Worm (Caenorhabditis elegans): ENCODE results near the gene cpg-7.

The cpg-7 gene

DNA sequence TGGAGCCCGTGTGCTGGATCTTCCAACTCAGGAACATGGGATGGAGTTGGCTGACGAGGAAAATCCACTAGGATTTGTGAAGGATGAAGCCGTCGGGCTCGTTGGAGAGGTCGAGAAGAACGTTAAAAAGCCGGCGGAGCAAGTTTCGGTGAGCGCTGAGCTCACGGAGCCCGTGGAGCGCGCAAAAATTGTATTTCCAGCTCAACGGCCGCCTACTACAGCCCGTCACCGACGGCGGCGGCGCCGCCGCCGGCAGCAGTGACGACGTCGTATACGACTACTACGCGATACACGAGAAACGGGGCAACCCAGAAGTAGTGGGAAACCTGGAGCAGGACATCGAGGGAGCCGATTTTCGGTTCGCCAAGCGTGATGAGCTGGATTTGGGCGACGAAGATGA is 48.1 kb downstream of the cpg-7 start:
- no peak for TF ChIP-seq peb-1 (tag; optimal IDR thresholded peaks at IDR 0.05)
- TF ChIP-seq fos-1 (tag; optimal IDR thresholded peaks at IDR 0.05), result no peak
- TF ChIP-seq mdl-1 (tag; optimal IDR thresholded peaks at IDR 0.05), result no peak
- TF ChIP-seq Y55F3AM.14 (GFP tag; optimal IDR thresholded peaks at IDR 0.05), result no peak
- TF ChIP-seq F13H6.1 (tag; optimal IDR thresholded peaks at IDR 0.05), result no peak
- TF ChIP-seq nhr-6 (tag; optimal IDR thresholded peaks at IDR 0.05), result no peak
- TF ChIP-seq lin-39 (tag; optimal IDR thresholded peaks at IDR 0.05), result no peak
- TF ChIP-seq nhr-25 (tag; optimal IDR thresholded peaks at IDR 0.05), result no peak
- TF ChIP-seq mbf-1 (tag; optimal IDR thresholded peaks at IDR 0.05), result no peak
- TF ChIP-seq ceh-82 (tag; optimal IDR thresholded peaks at IDR 0.05), result no peak
- TF ChIP-seq unc-62 (GFP tag; optimal IDR thresholded peaks at IDR 0.05), result no peak
- TF ChIP-seq C34F6.9 (tag; optimal IDR thresholded peaks at IDR 0.05), result no peak

ce11 chrII:14060439-14060838 is 48.6 kb downstream of the cpg-7 start, which contains the start of gene W01G7.4:
Gene W01G7.4 (plus strand): TSS chrII:14060739.
- TF ChIP-seq nhr-21 (tag; optimal IDR thresholded peaks at IDR 0.05) (no peak), gmeb-1 (tag; optimal IDR thresholded peaks at IDR 0.05) (no peak), unc-62 (GFP tag; optimal IDR thresholded peaks at IDR 0.05) (no peak), nhr-11 (tag; optimal IDR thresholded peaks at IDR 0.05) (no peak), egl-27 (tag; optimal IDR thresholded peaks at IDR 0.05) (no peak), lsy-2 (tag; optimal IDR thresholded peaks at IDR 0.05) (no peak), ceh-16 (tag; optimal IDR thresholded peaks at IDR 0.05) (no peak), C34F6.9 (tag; optimal IDR thresholded peaks at IDR 0.05) (no peak), fos-1 (tag; optimal IDR thresholded peaks at IDR 0.05) (no peak), ceh-82 (tag; optimal IDR thresholded peaks at IDR 0.05) (no peak), ztf-4 (tag; optimal IDR thresholded peaks at IDR 0.05) (no peak)

DNA sequence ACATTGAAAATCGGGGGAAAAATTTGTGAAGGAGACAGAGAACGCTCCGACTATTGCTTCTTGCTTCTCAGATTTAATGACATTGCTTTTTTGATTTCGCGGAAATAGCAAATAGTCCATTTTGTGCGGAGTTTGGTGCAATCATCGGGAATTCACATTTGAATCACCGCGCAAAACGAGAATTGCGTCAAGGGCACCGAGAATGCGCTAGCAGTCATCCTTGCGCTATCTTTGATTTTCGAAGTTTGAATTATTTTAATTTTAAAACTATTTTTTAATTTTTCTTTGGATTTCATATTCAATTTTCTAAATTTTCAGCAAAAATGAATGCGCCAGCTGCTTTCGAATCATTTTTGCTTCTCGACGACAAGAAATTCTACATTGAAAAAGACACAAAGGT is 49.3 kb downstream of the cpg-7 start, which contains the start of gene rpb-11:
rpb-11 (plus strand) TSS at position 319 of the 400 bp plus-strand sequence.
- no peak for TF ChIP-seq Y55F3AM.14 (GFP tag; optimal IDR thresholded peaks at IDR 0.05)
- peak; percentile 93 to 96 for TF ChIP-seq lsy-2 (tag; optimal IDR thresholded peaks at IDR 0.05)
- TF ChIP-seq ZK546.5 (tag; optimal IDR thresholded peaks at IDR 0.05), result peak; percentile 56
- peak; percentile 39 for TF ChIP-seq nhr-12 (tag; optimal IDR thresholded peaks at IDR 0.05)
- peak; percentile 96 for TF ChIP-seq nhr-25 (tag; optimal IDR thresholded peaks at IDR 0.05)
- TF ChIP-seq ceh-82 (tag; optimal IDR thresholded peaks at IDR 0.05), result peak; percentile 67
- peak; percentile 93 for TF ChIP-seq F13H6.1 (tag; optimal IDR thresholded peaks at IDR 0.05)
- TF ChIP-seq unc-62 (GFP tag; optimal IDR thresholded peaks at IDR 0.05), result no peak
- peak; percentile 91 for TF ChIP-seq crh-2 (tag; optimal IDR thresholded peaks at IDR 0.05)
- TF ChIP-seq elt-1 (tag; optimal IDR thresholded peaks at IDR 0.05), result no peak
- peak; percentile 68 for TF ChIP-seq fos-1 (tag; optimal IDR thresholded peaks at IDR 0.05)
- TF ChIP-seq nhr-23 (tag; optimal IDR thresholded peaks at IDR 0.05), result no peak
- TF ChIP-seq lin-13 (GFP tag; optimal IDR thresholded peaks at IDR 0.05), result peak; percentile 96
- TF ChIP-seq nhr-129 (tag; optimal IDR thresholded peaks at IDR 0.05), result peak; percentile 82
- no peak for TF ChIP-seq nhr-11 (tag; optimal IDR thresholded peaks at IDR 0.05)
- TF ChIP-seq alr-1 (tag; optimal IDR thresholded peaks at IDR 0.05), result no peak
- TF ChIP-seq mdl-1 (tag; optimal IDR thresholded peaks at IDR 0.05), result peak in 1 of 2 experiments; percentile 43
- no peak for TF ChIP-seq skn-1 (tag; optimal IDR thresholded peaks at IDR 0.05)
- peak; percentile 82 for TF ChIP-seq lin-11 (tag; optimal IDR thresholded peaks at IDR 0.05)
- TF ChIP-seq nhr-77 (tag; optimal IDR thresholded peaks at IDR 0.05), result peak; percentile 91
- peak; percentile 97 for TF ChIP-seq sma-9 (GFP tag; optimal IDR thresholded peaks at IDR 0.05)
- TF ChIP-seq sma-9 (tag; optimal IDR thresholded peaks at IDR 0.05), result no peak
- peak; percentile 91 for TF ChIP-seq nhr-6 (tag; optimal IDR thresholded peaks at IDR 0.05)
- peak; percentile 57 for TF ChIP-seq blmp-1 (tag; optimal IDR thresholded peaks at IDR 0.05; ENCODE audit: insufficient read depth)
- peak; percentile 74 for TF ChIP-seq nhr-237 (tag; optimal IDR thresholded peaks at IDR 0.05)
- no peak for TF ChIP-seq aly-2 (tag; optimal IDR thresholded peaks at IDR 0.05)
- TF ChIP-seq egl-27 (tag; optimal IDR thresholded peaks at IDR 0.05), result peak; percentile 84
- TF ChIP-seq mab-5 (tag; optimal IDR thresholded peaks at IDR 0.05), result peak; percentile 94
- no peak for TF ChIP-seq elt-3 (tag; optimal IDR thresholded peaks at IDR 0.05)
- TF ChIP-seq peb-1 (tag; optimal IDR thresholded peaks at IDR 0.05), result no peak
- peak; percentile 95 for TF ChIP-seq sma-3 (GFP tag; optimal IDR thresholded peaks at IDR 0.05)
- TF ChIP-seq C34F6.9 (tag; optimal IDR thresholded peaks at IDR 0.05), result peak; percentile 96
- TF ChIP-seq zag-1 (tag; optimal IDR thresholded peaks at IDR 0.05), result peak; percentile 13
- TF ChIP-seq R02D3.7 (tag; optimal IDR thresholded peaks at IDR 0.05), result peak; percentile 60
- TF ChIP-seq sem-4 (tag; optimal IDR thresholded peaks at IDR 0.05), result peak; percentile 92
- TF ChIP-seq lin-39 (tag; optimal IDR thresholded peaks at IDR 0.05), result peak; percentile 38
- peak; percentile 59 for TF ChIP-seq ama-1 (optimal IDR thresholded peaks at IDR 0.05)
- no peak for TF ChIP-seq unc-39 (tag; optimal IDR thresholded peaks at IDR 0.05)
- peak; percentile 100 for TF ChIP-seq gmeb-1 (tag; optimal IDR thresholded peaks at IDR 0.05)
- peak; percentile 90 for TF ChIP-seq snpc-4 (tag; optimal IDR thresholded peaks at IDR 0.05)
- peak; percentile 74 for TF ChIP-seq ztf-4 (tag; optimal IDR thresholded peaks at IDR 0.05)
- TF ChIP-seq nhr-21 (tag; optimal IDR thresholded peaks at IDR 0.05), result peak; percentile 92
- no peak for TF ChIP-seq mbf-1 (tag; optimal IDR thresholded peaks at IDR 0.05)
- TF ChIP-seq dmd-4 (tag; optimal IDR thresholded peaks at IDR 0.05), result peak; percentile 28
- peak; percentile 85 for TF ChIP-seq ceh-16 (tag; optimal IDR thresholded peaks at IDR 0.05)
- TF ChIP-seq ztf-11 (tag; optimal IDR thresholded peaks at IDR 0.05), result no peak
- peak; percentile 78 for TF ChIP-seq nhr-10 (tag; optimal IDR thresholded peaks at IDR 0.05)
- peak; percentile 97 for TF ChIP-seq unc-55 (GFP tag; optimal IDR thresholded peaks at IDR 0.05)
